Worm (Caenorhabditis elegans) whole organism, L4 larva: Measurements from ENCODE around the gene ZK1290.10.

Experiments
- F44E2.7 ChIP-seq: fragments of 200-800 bp; sonication (Bioruptor generic); IDR thresholded peaks from 2 replicates; pipeline ENCODE4 v2.1.2; 2022; ENCODE audit warnings: missing genetic modification characterization, missing compliant biosample characterization
- R02D3.7 ChIP-seq: fragments of 150-350 bp; sonication (generic microtip); optimal IDR thresholded peaks from 3 replicates; lab custom pipeline; 2014; ENCODE audit warnings: missing biosample characterization, missing genetic modification characterization
- T20F7.1 ChIP-seq: fragments of 200-800 bp; sonication (Bioruptor generic); optimal IDR thresholded peaks from 2 replicates; lab custom pipeline; 2018; ENCODE audit warnings: mild to moderate bottlenecking, missing genetic modification characterization, missing compliant biosample characterization
- aha-1 ChIP-seq: fragments of 150-350 bp; peaks from one replicate; lab custom pipeline; 2014; ENCODE audit warnings: missing biosample characterization, missing genetic modification characterization
- arid-1 ChIP-seq: fragments of 200-800 bp; sonication (Bioruptor generic); conservative IDR thresholded peaks from 2 replicates; pipeline ENCODE4 v1.3.6; 2022; ENCODE audit warnings: missing genetic modification reagents, missing genetic modification characterization, missing compliant biosample characterization
- ceh-20 ChIP-seq: fragments of 200-800 bp; sonication (Bioruptor generic); IDR thresholded peaks from 2 replicates; pipeline ENCODE4 v1.3.6; 2022; ENCODE audit warnings: missing genetic modification reagents, missing genetic modification characterization, missing compliant biosample characterization
- ceh-32 ChIP-seq: sonication (generic microtip); optimal IDR thresholded peaks from 2 replicates; lab custom pipeline; 2016; ENCODE audit warnings: mild to moderate bottlenecking, missing genetic modification characterization, missing compliant biosample characterization; ENCODE audit not compliant: poor library complexity
- ceh-62 ChIP-seq: sonication (generic microtip); optimal IDR thresholded peaks from 2 replicates; lab custom pipeline; 2017; ENCODE audit warnings: missing biosample characterization, missing genetic modification characterization
- ces-1 ChIP-seq: fragments of 150-350 bp; sonication (generic microtip); optimal IDR thresholded peaks from 4 replicates; lab custom pipeline; 2014; ENCODE audit warnings: missing biosample characterization, missing genetic modification reagents, missing genetic modification characterization
- cey-2 ChIP-seq: sonication (generic microtip); optimal IDR thresholded peaks from 3 replicates; lab custom pipeline; 2017; ENCODE audit warnings: missing genetic modification characterization, mild to moderate bottlenecking, missing compliant biosample characterization, antibody characterized with exemption, borderline replicate concordance; ENCODE audit not compliant: insufficient read depth
- daf-12 ChIP-seq: fragments of 150-350 bp; optimal IDR thresholded peaks from 2 replicates; lab custom pipeline; 2014; ENCODE audit warnings: missing biosample characterization, missing genetic modification reagents, missing genetic modification characterization
- daf-16 ChIP-seq, 3 experiments: sonication (generic microtip); optimal IDR thresholded peaks; 2 replicates each; lab custom pipeline; 2016 to 2017; ENCODE audit warnings: missing genetic modification characterization in 3 of 3, missing genetic modification reagents in 3 of 3, mild to moderate bottlenecking in 2 of 3, missing compliant biosample characterization in 2 of 3, missing biosample characterization in 1 of 3, moderate library complexity in 1 of 3
- dmd-6 ChIP-seq: fragments of 200-800 bp; sonication (Bioruptor generic); IDR thresholded peaks from 2 replicates; pipeline ENCODE4 v1.3.6; 2022; ENCODE audit warnings: missing genetic modification reagents, missing genetic modification characterization, missing compliant biosample characterization
- dpl-1 ChIP-seq: fragments of 150-350 bp; optimal IDR thresholded peaks from 2 replicates; lab custom pipeline; 2014; ENCODE audit warnings: missing biosample characterization, missing genetic modification reagents, missing genetic modification characterization
- dve-1 ChIP-seq: sonication (generic microtip); optimal IDR thresholded peaks from 2 replicates; lab custom pipeline; 2017; ENCODE audit warnings: antibody characterized with exemption, mild to moderate bottlenecking, missing genetic modification characterization, missing compliant biosample characterization; ENCODE audit not compliant: insufficient read depth
- fos-1 ChIP-seq: fragments of 150-350 bp; optimal IDR thresholded peaks from 2 replicates; lab custom pipeline; 2014; ENCODE audit warnings: missing biosample characterization, missing genetic modification characterization
- hlh-11 ChIP-seq: fragments of 200-800 bp; sonication (Bioruptor generic); optimal IDR thresholded peaks from 2 replicates; lab custom pipeline; 2018; ENCODE audit warnings: mild to moderate bottlenecking, missing genetic modification characterization, missing compliant biosample characterization
- hlh-30 ChIP-seq: sonication (generic microtip); optimal IDR thresholded peaks from 2 replicates; lab custom pipeline; 2017; ENCODE audit warnings: antibody characterized with exemption, mild to moderate bottlenecking, missing genetic modification characterization, missing compliant biosample characterization; ENCODE audit not compliant: insufficient read depth
- lin-1 ChIP-seq: fragments of 200-800 bp; sonication (Bioruptor generic); IDR thresholded peaks from 2 replicates; pipeline ENCODE4 v1.3.6; 2022; ENCODE audit warnings: missing genetic modification reagents, missing genetic modification characterization, missing compliant biosample characterization
- lsy-2 ChIP-seq, 2 experiments: fragments of 150-350 bp in 1 of 2; sonication (generic microtip) in 1 of 2; optimal IDR thresholded peaks; 2 replicates each; lab custom pipeline; 2014 to 2017; ENCODE audit warnings: missing biosample characterization in 2 of 2, missing genetic modification characterization in 2 of 2
- mdl-1 ChIP-seq, 2 experiments: fragments of 150-350 bp in 1 of 2; sonication (generic microtip) in 1 of 2; optimal IDR thresholded peaks; 2 replicates each; lab custom pipeline; 2014 to 2017; ENCODE audit warnings: missing biosample characterization in 2 of 2, missing genetic modification characterization in 2 of 2
- mdt-29 ChIP-seq: fragments of 200-800 bp; sonication (Bioruptor generic); IDR thresholded peaks from 2 replicates; pipeline ENCODE4 v1.3.6; 2022; ENCODE audit warnings: missing genetic modification reagents, missing genetic modification characterization, missing compliant biosample characterization
- mxl-2 ChIP-seq: fragments of 200-800 bp; sonication (Bioruptor generic); conservative IDR thresholded peaks from 2 replicates; pipeline ENCODE4 v1.3.6; 2022; ENCODE audit warnings: missing genetic modification reagents, missing genetic modification characterization, missing compliant biosample characterization
- mxl-3 ChIP-seq: fragments of 200-800 bp; sonication (Bioruptor generic); optimal IDR thresholded peaks from 2 replicates; lab custom pipeline; 2018; ENCODE audit warnings: mild to moderate bottlenecking, missing genetic modification characterization, missing compliant biosample characterization
- nhr-28 ChIP-seq: fragments of 150-350 bp; optimal IDR thresholded peaks from 2 replicates; lab custom pipeline; 2014; ENCODE audit warnings: missing biosample characterization, missing genetic modification characterization
- nhr-41 ChIP-seq: fragments of 200-800 bp; sonication (Bioruptor generic); IDR thresholded peaks from 2 replicates; pipeline ENCODE4 v1.3.6; 2022; ENCODE audit warnings: missing genetic modification reagents, missing genetic modification characterization, missing compliant biosample characterization
- nhr-48 ChIP-seq: sonication (generic microtip); optimal IDR thresholded peaks from 2 replicates; lab custom pipeline; 2016; ENCODE audit warnings: mild to moderate bottlenecking, missing genetic modification characterization, missing compliant biosample characterization
- nhr-6 ChIP-seq: fragments of 150-350 bp; optimal IDR thresholded peaks from 2 replicates; lab custom pipeline; 2014; ENCODE audit warnings: missing biosample characterization, missing genetic modification characterization
- nhr-77 ChIP-seq: fragments of 150-350 bp; optimal IDR thresholded peaks from 2 replicates; lab custom pipeline; 2014; ENCODE audit warnings: missing biosample characterization, missing genetic modification characterization
- pha-4 ChIP-seq, 2 experiments: fragments of 150-350 bp in 1 of 2; fragments of 200-800 bp in 1 of 2; sonication (Bioruptor generic) in 1 of 2; IDR thresholded peaks in 1 of 2; optimal IDR thresholded peaks in 1 of 2; 2 replicates each; pipeline versions ENCODE4 v1.3.6 to Lab custom; 2014 to 2022; ENCODE audit warnings: missing genetic modification characterization in 2 of 2, missing genetic modification reagents in 2 of 2, missing biosample characterization in 1 of 2, missing compliant biosample characterization in 1 of 2
- php-3 ChIP-seq: fragments of 200-800 bp; sonication (Bioruptor generic); IDR thresholded peaks from 2 replicates; pipeline ENCODE4 v1.3.6; 2022; ENCODE audit warnings: missing genetic modification reagents, missing genetic modification characterization, missing compliant biosample characterization
- rbr-2 ChIP-seq: sonication (generic microtip); optimal IDR thresholded peaks from 2 replicates; lab custom pipeline; 2016; ENCODE audit warnings: missing genotype, missing genetic modification characterization, missing compliant biosample characterization
- saeg-2 ChIP-seq: fragments of 200-800 bp; sonication (Bioruptor generic); IDR thresholded peaks from 2 replicates; pipeline ENCODE4 v1.3.6; 2022; ENCODE audit warnings: missing genetic modification reagents, missing genetic modification characterization, missing compliant biosample characterization
- tag-97 ChIP-seq: fragments of 200-800 bp; sonication (Bioruptor generic); IDR thresholded peaks from 2 replicates; pipeline ENCODE4 v1.3.6; 2022; ENCODE audit warnings: missing genetic modification characterization, missing compliant biosample characterization
- tra-1 ChIP-seq: fragments of 200-800 bp; sonication (Bioruptor generic); IDR thresholded peaks from 2 replicates; pipeline ENCODE4 v1.3.6; 2022; ENCODE audit warnings: missing genetic modification reagents, missing genetic modification characterization, missing compliant biosample characterization
- unc-62 ChIP-seq, 3 experiments: fragments of 150-350 bp in 1 of 3; sonication (generic microtip); optimal IDR thresholded peaks in 2 of 3; peaks in 1 of 3; 1 replicate in 1 of 3; 2 replicates in 2 of 3; lab custom pipeline; 2014 to 2017; ENCODE audit warnings: missing biosample characterization in 3 of 3, missing genetic modification characterization in 3 of 3, missing genetic modification reagents in 3 of 3, missing genotype in 1 of 3
- zfp-3 ChIP-seq: fragments of 200-800 bp; sonication (Bioruptor generic); conservative IDR thresholded peaks from 2 replicates; pipeline ENCODE4 v1.3.6; 2022; ENCODE audit warnings: missing genetic modification reagents, missing genetic modification characterization, missing compliant biosample characterization
- zip-2 ChIP-seq: fragments of 150-350 bp; optimal IDR thresholded peaks from 2 replicates; lab custom pipeline; 2014; ENCODE audit warnings: missing biosample characterization, missing genetic modification characterization

The ZK1290.10 gene

ce11 chrII:7529078-7529683, 24.5 kb downstream of the ZK1290.10 start, which contains the start of gene ZK1290.5 (continued):
- TF ChIP-seq rbr-2 (tag; lab: Kevin White, UChicago) (peak; percentile 67), ceh-62 (tag; lab: Kevin White, UChicago) (no peak), zip-2 (tag; lab: Kevin White, UChicago) (peak; percentile 40), arid-1 (GFP tag; lab: Robert Waterston, UW) (no peak), F44E2.7 (GFP tag; lab: Robert Waterston, UW) (no peak), ces-1 (GFP tag; lab: Kevin White, UChicago) (no peak)

- TF ChIP-seq ceh-32 (tag; lab: Kevin White, UChicago), result no peak
- no peak for TF ChIP-seq tag-97 (GFP tag; lab: Robert Waterston, UW)
- no peak for TF ChIP-seq fos-1 (tag; lab: Kevin White, UChicago)
- TF ChIP-seq zfp-3 (GFP tag; lab: Robert Waterston, UW), result peak; percentile 64; the same call in 1 of the 2 replicates
- TF ChIP-seq dpl-1 (GFP tag; lab: Kevin White, UChicago), result peak; percentile 33
- no peak for TF ChIP-seq ceh-62 (tag; lab: Kevin White, UChicago)
- no peak for TF ChIP-seq lsy-2 (tag; optimal IDR thresholded peaks at IDR 0.05; lab: Kevin White, UChicago)
- TF ChIP-seq nhr-6, result peak; percentile 53
- TF ChIP-seq mxl-2, result peak; percentile 97
- TF ChIP-seq nhr-77 (tag; lab: Kevin White, UChicago), result peak; percentile 52
- TF ChIP-seq php-3, result peak; percentile 90
- peak; percentile 96 for TF ChIP-seq hlh-11 (tag; lab: Kevin White, UChicago)
- TF ChIP-seq T20F7.1 (GFP tag; lab: Kevin White, UChicago), result peak; percentile 78
- peak; percentile 86 for TF ChIP-seq mdt-29 (GFP tag; lab: Robert Waterston, UW)
- TF ChIP-seq unc-62 (GFP tag; optimal IDR thresholded peaks at IDR 0.05 in 1 of 2; lab: Kevin White, UChicago), result peak in 1 of 2 experiments; percentile 4
- TF ChIP-seq unc-62 (tag; optimal IDR thresholded peaks at IDR 0.05; lab: Kevin White, UChicago), result no peak
- TF ChIP-seq mdl-1 (tag; optimal IDR thresholded peaks at IDR 0.05; lab: Kevin White, UChicago), result peak in 1 of 2 experiments; percentile 79
- TF ChIP-seq saeg-2, result 0 out of 2 replicates have a peak, but pooled peaks have one; percentile 57
- TF ChIP-seq daf-16 (GFP tag; optimal IDR thresholded peaks at IDR 0.05; lab: Kevin White, UChicago), result peak in 1 of 2 experiments; percentile 47
- TF ChIP-seq daf-16 (tag; optimal IDR thresholded peaks at IDR 0.05; lab: Kevin White, UChicago), result peak; percentile 86
- TF ChIP-seq dve-1 (tag; lab: Kevin White, UChicago), result peak; percentile 93
- TF ChIP-seq R02D3.7 (tag; lab: Kevin White, UChicago), result no peak
- TF ChIP-seq pha-4 (GFP tag; IDR thresholded peaks at IDR 0.05; lab: Robert Waterston, UW), result no peak
- no peak for TF ChIP-seq pha-4 (tag; optimal IDR thresholded peaks at IDR 0.05; lab: Kevin White, UChicago)
- peak; percentile 98 for TF ChIP-seq aha-1 (tag; lab: Kevin White, UChicago)
- TF ChIP-seq daf-12 (tag; lab: Kevin White, UChicago), result no peak
- peak; percentile 61 for TF ChIP-seq ceh-20 (GFP tag; lab: Robert Waterston, UW)
- peak; percentile 76; the same call in 1 of the 2 replicates for TF ChIP-seq nhr-41 (GFP tag; lab: Robert Waterston, UW)
- peak; percentile 81 for TF ChIP-seq cey-2 (tag; lab: Kevin White, UChicago)
- peak; percentile 89 for TF ChIP-seq lin-1 (GFP tag; lab: Robert Waterston, UW)
- peak; percentile 94 for TF ChIP-seq nhr-48
- TF ChIP-seq dmd-6 (GFP tag; lab: Robert Waterston, UW), result peak; percentile 99
- peak; percentile 91 for TF ChIP-seq tra-1 (GFP tag; lab: Robert Waterston, UW)
- peak; percentile 74 for TF ChIP-seq nhr-28 (tag; lab: Kevin White, UChicago)
- peak; percentile 78 for TF ChIP-seq mxl-3 (GFP tag; lab: Kevin White, UChicago)
- TF ChIP-seq hlh-30, result peak; percentile 97
Measured at ce11 chrII:7528210-7528609, 25.5 kb downstream of the ZK1290.10 start.
